Worm (Caenorhabditis elegans) whole organism, young adult: ENCODE data around the gene tth-1.

Experiments used
- B0261.1 ChIP-seq: sonication (generic microtip); optimal IDR thresholded peaks from 2 replicates; lab custom pipeline; 2016; ENCODE audit warnings: mild to moderate bottlenecking, missing genetic modification characterization, moderate library complexity, missing compliant biosample characterization
- B0336.3 ChIP-seq: fragments of 200-800 bp; sonication (Bioruptor generic); IDR thresholded peaks from 2 replicates; pipeline ENCODE4 v1.3.6; 2022; ENCODE audit warnings: missing genetic modification characterization, missing compliant biosample characterization
- D2030.7 ChIP-seq: fragments of 200-800 bp; sonication (Bioruptor generic); IDR thresholded peaks from 2 replicates; pipeline ENCODE4 v1.3.6; 2022; ENCODE audit warnings: missing genetic modification reagents, missing genetic modification characterization, missing compliant biosample characterization
- F23B12.7 ChIP-seq: sonication (generic microtip); optimal IDR thresholded peaks from 2 replicates; lab custom pipeline; 2017; ENCODE audit warnings: missing genetic modification characterization, mild to moderate bottlenecking, missing compliant biosample characterization, antibody characterized with exemption, moderate library complexity; ENCODE audit not compliant: insufficient read depth
- F33H1.4 ChIP-seq: fragments of 200-800 bp; sonication (Bioruptor generic); IDR thresholded peaks from 2 replicates; pipeline ENCODE4 v1.3.6; 2022; ENCODE audit warnings: missing genetic modification reagents, missing genetic modification characterization, missing compliant biosample characterization
- F39B2.1 ChIP-seq: fragments of 200-800 bp; sonication (Bioruptor generic); IDR thresholded peaks from 2 replicates; pipeline ENCODE4 v1.3.6; 2022; ENCODE audit warnings: missing genetic modification reagents, missing genetic modification characterization, missing compliant biosample characterization
- F57C9.4 ChIP-seq: sonication (generic microtip); optimal IDR thresholded peaks from 2 replicates; lab custom pipeline; 2017; ENCODE audit warnings: mild to moderate bottlenecking, missing genetic modification characterization, missing compliant biosample characterization
- K11D2.4 ChIP-seq: fragments of 200-800 bp; sonication (Bioruptor generic); IDR thresholded peaks from 2 replicates; pipeline ENCODE4 v1.3.6; 2022; ENCODE audit warnings: missing genetic modification reagents, missing genetic modification characterization, missing compliant biosample characterization
- Y53G8AR.9 ChIP-seq: fragments of 200-800 bp; sonication (Bioruptor generic); conservative IDR thresholded peaks from 2 replicates; pipeline ENCODE4 v1.3.6; 2022; ENCODE audit warnings: missing genetic modification reagents, missing genetic modification characterization, missing compliant biosample characterization
- Y56A3A.18 ChIP-seq: fragments of 200-800 bp; sonication (Bioruptor generic); IDR thresholded peaks from 2 replicates; pipeline ENCODE4 v1.3.6; 2022; ENCODE audit warnings: missing genetic modification reagents, missing genetic modification characterization, missing compliant biosample characterization
- Y67H2A.10 ChIP-seq: fragments of 200-800 bp; sonication (Bioruptor generic); conservative IDR thresholded peaks from 2 replicates; pipeline ENCODE4 v1.3.6; 2022; ENCODE audit warnings: missing genetic modification reagents, missing genetic modification characterization, missing compliant biosample characterization
- Y95B8A.8 ChIP-seq: fragments of 200-800 bp; sonication (Bioruptor generic); IDR thresholded peaks from 2 replicates; pipeline ENCODE4 v1.3.6; 2022; ENCODE audit warnings: missing genetic modification reagents, missing genetic modification characterization, missing compliant biosample characterization
- akir-1 ChIP-seq: fragments of 200-800 bp; sonication (Bioruptor generic); optimal IDR thresholded peaks from 2 replicates; lab custom pipeline; 2018; ENCODE audit warnings: mild to moderate bottlenecking, missing genetic modification characterization, moderate library complexity, missing compliant biosample characterization
- athp-1 ChIP-seq: sonication (generic microtip); optimal IDR thresholded peaks from 2 replicates; lab custom pipeline; 2017; ENCODE audit warnings: mild to moderate bottlenecking, missing genetic modification characterization, missing compliant biosample characterization
- ceh-40 ChIP-seq: fragments of 200-800 bp; sonication (Bioruptor generic); IDR thresholded peaks from 2 replicates; pipeline ENCODE4 v1.3.6; 2022; ENCODE audit warnings: missing genetic modification characterization, missing compliant biosample characterization
- ceh-79 ChIP-seq: sonication (generic microtip); optimal IDR thresholded peaks from 2 replicates; lab custom pipeline; 2017; ENCODE audit warnings: mild to moderate bottlenecking, missing genetic modification characterization, missing compliant biosample characterization
- die-1 ChIP-seq: sonication (generic microtip); optimal IDR thresholded peaks from 2 replicates; lab custom pipeline; 2016; ENCODE audit warnings: missing genotype, mild to moderate bottlenecking, missing genetic modification characterization, missing compliant biosample characterization
- dpff-1 ChIP-seq: sonication (generic microtip); optimal IDR thresholded peaks from 2 replicates; lab custom pipeline; 2017; ENCODE audit warnings: mild to moderate bottlenecking, missing genetic modification characterization, missing compliant biosample characterization
- efl-1 ChIP-seq: fragments of 150-350 bp; optimal IDR thresholded peaks from 2 replicates; lab custom pipeline; 2014; ENCODE audit warnings: missing biosample characterization, missing genetic modification reagents, missing genetic modification characterization
- fkh-3 ChIP-seq: sonication (generic microtip); optimal IDR thresholded peaks from 2 replicates; lab custom pipeline; 2016; ENCODE audit warnings: mild to moderate bottlenecking, missing genetic modification characterization, missing compliant biosample characterization
- him-1 ChIP-seq: sonication (generic microtip); optimal IDR thresholded peaks from 2 replicates; lab custom pipeline; 2016; ENCODE audit warnings: missing genotype, missing genetic modification reagents, missing genetic modification characterization, missing compliant biosample characterization
- hlh-26 ChIP-seq: fragments of 200-800 bp; sonication (Bioruptor generic); conservative IDR thresholded peaks from 2 replicates; pipeline ENCODE4 v1.3.6; 2022; ENCODE audit warnings: missing genetic modification reagents, missing genetic modification characterization, missing compliant biosample characterization
- hmg-1.2 ChIP-seq: fragments of 200-800 bp; sonication (Bioruptor generic); IDR thresholded peaks from 2 replicates; pipeline ENCODE4 v1.3.6; 2022; ENCODE audit warnings: missing genetic modification reagents, missing genetic modification characterization, missing compliant biosample characterization
- lin-26 ChIP-seq: fragments of 200-800 bp; sonication (Bioruptor generic); IDR thresholded peaks from 2 replicates; pipeline ENCODE4 v1.3.6; 2022; ENCODE audit warnings: missing genetic modification reagents, missing genetic modification characterization, missing compliant biosample characterization
- lsl-1 ChIP-seq: fragments of 200-800 bp; sonication (Bioruptor generic); optimal IDR thresholded peaks from 2 replicates; lab custom pipeline; 2018; ENCODE audit warnings: mild to moderate bottlenecking, missing genetic modification characterization, moderate library complexity, missing compliant biosample characterization
- nhr-120 ChIP-seq: fragments of 200-800 bp; sonication (Bioruptor generic); IDR thresholded peaks from 2 replicates; pipeline ENCODE4 v1.3.6; 2022; ENCODE audit warnings: missing genetic modification characterization, missing compliant biosample characterization
- nhr-27 ChIP-seq: fragments of 200-800 bp; sonication (Bioruptor generic); optimal IDR thresholded peaks from 2 replicates; lab custom pipeline; 2018; ENCODE audit warnings: mild to moderate bottlenecking, missing genetic modification characterization, moderate library complexity, missing compliant biosample characterization
- nhr-90 ChIP-seq: sonication (generic microtip); optimal IDR thresholded peaks from 2 replicates; lab custom pipeline; 2016; ENCODE audit warnings: missing genotype, mild to moderate bottlenecking, missing genetic modification characterization, missing compliant biosample characterization
- pbrm-1 ChIP-seq: fragments of 200-800 bp; sonication (Bioruptor generic); IDR thresholded peaks from 2 replicates; pipeline ENCODE4 v1.3.6; 2022; ENCODE audit warnings: missing genetic modification reagents, missing genetic modification characterization, missing compliant biosample characterization
- rcor-1 ChIP-seq: fragments of 200-800 bp; sonication (Bioruptor generic); IDR thresholded peaks from 2 replicates; pipeline ENCODE4 v1.3.6; 2022; ENCODE audit warnings: missing genetic modification reagents, missing genetic modification characterization, missing compliant biosample characterization
- rec-8 ChIP-seq, 2 experiments: sonication (generic microtip); optimal IDR thresholded peaks; 2 replicates each; lab custom pipeline; 2016; ENCODE audit warnings: mild to moderate bottlenecking in 2 of 2, missing genetic modification characterization in 2 of 2, missing genetic modification reagents in 2 of 2, missing genotype in 2 of 2, missing biosample characterization in 1 of 2, missing compliant biosample characterization in 1 of 2, moderate library complexity in 1 of 2
- repo-1 ChIP-seq: sonication (generic microtip); optimal IDR thresholded peaks from 2 replicates; lab custom pipeline; 2017; ENCODE audit warnings: mild to moderate bottlenecking, missing genetic modification characterization, missing compliant biosample characterization
- rpc-1 ChIP-seq, 2 experiments: fragments of 150-350 bp in 1 of 2; sonication (generic microtip) in 1 of 2; optimal IDR thresholded peaks; 2 replicates each; lab custom pipeline; 2014 to 2018; ENCODE audit warnings: missing biosample characterization in 1 of 2, missing genetic modification characterization in 1 of 2, missing genetic modification reagents in 1 of 2, missing genotype in 1 of 2
- sdz-38 ChIP-seq: sonication (generic microtip); optimal IDR thresholded peaks from 2 replicates; lab custom pipeline; 2016; ENCODE audit warnings: missing genotype, missing genetic modification characterization, missing compliant biosample characterization
- sea-2 ChIP-seq: fragments of 200-800 bp; sonication (Bioruptor generic); IDR thresholded peaks from 2 replicates; pipeline ENCODE4 v1.3.6; 2022; ENCODE audit warnings: missing genetic modification characterization, missing compliant biosample characterization
- snpc-1.3 ChIP-seq: sonication (generic microtip); optimal IDR thresholded peaks from 2 replicates; lab custom pipeline; 2017; ENCODE audit warnings: missing genetic modification characterization, mild to moderate bottlenecking, missing compliant biosample characterization, antibody characterized with exemption, moderate library complexity, missing genotype, missing genetic modification reagents; ENCODE audit not compliant: insufficient read depth
- snpc-3.4 ChIP-seq: sonication (generic microtip); optimal IDR thresholded peaks from 2 replicates; lab custom pipeline; 2017; ENCODE audit warnings: missing genetic modification characterization, mild to moderate bottlenecking, missing compliant biosample characterization, antibody characterized with exemption, moderate library complexity, missing genotype, missing genetic modification reagents
- snpc-4 ChIP-seq, 5 experiments: fragments of 150-350 bp in 1 of 5; sonication (generic microtip) in 4 of 5; optimal IDR thresholded peaks; 2 replicates each; lab custom pipeline; 2014 to 2018; ENCODE audit warnings: missing genetic modification characterization in 5 of 5, missing biosample characterization in 3 of 5, antibody characterized with exemption in 2 of 5, mild to moderate bottlenecking in 2 of 5, missing compliant biosample characterization in 2 of 5, missing genotype in 2 of 5, moderate library complexity in 2 of 5, missing genetic modification reagents in 1 of 5
- somi-1 ChIP-seq: fragments of 200-800 bp; sonication (Bioruptor generic); optimal IDR thresholded peaks from 2 replicates; lab custom pipeline; 2018; ENCODE audit warnings: mild to moderate bottlenecking, missing genetic modification characterization, missing compliant biosample characterization
- tbp1 ChIP-seq: fragments of 200-800 bp; sonication (Bioruptor generic); optimal IDR thresholded peaks from 2 replicates; lab custom pipeline; 2018; ENCODE audit warnings: mild to moderate bottlenecking, missing genetic modification characterization, missing compliant biosample characterization
- tlf-1 ChIP-seq: fragments of 200-800 bp; sonication (Bioruptor generic); optimal IDR thresholded peaks from 2 replicates; lab custom pipeline; 2018; ENCODE audit warnings: mild to moderate bottlenecking, missing genetic modification characterization, missing compliant biosample characterization
- ztf-18 ChIP-seq: sonication (generic microtip); optimal IDR thresholded peaks from 2 replicates; lab custom pipeline; 2016; ENCODE audit warnings: missing genotype, mild to moderate bottlenecking, missing genetic modification characterization, missing compliant biosample characterization
- ztf-25 ChIP-seq: fragments of 200-800 bp; sonication (Bioruptor generic); IDR thresholded peaks from 2 replicates; pipeline ENCODE4 v1.3.6; 2022; ENCODE audit warnings: missing genetic modification reagents, missing genetic modification characterization, missing compliant biosample characterization
- ztf-26 ChIP-seq: sonication (generic microtip); optimal IDR thresholded peaks from 2 replicates; lab custom pipeline; 2017; ENCODE audit warnings: missing genetic modification characterization, missing compliant biosample characterization
- ztf-28 ChIP-seq: fragments of 200-800 bp; sonication (Bioruptor generic); IDR thresholded peaks from 2 replicates; pipeline ENCODE4 v1.3.6; 2022; ENCODE audit warnings: missing genetic modification reagents, missing genetic modification characterization, missing compliant biosample characterization
- ztf-3 ChIP-seq: fragments of 200-800 bp; sonication (Bioruptor generic); optimal IDR thresholded peaks from 2 replicates; lab custom pipeline; 2018; ENCODE audit warnings: mild to moderate bottlenecking, missing genetic modification characterization, missing compliant biosample characterization

The tth-1 gene

ce11 chrX:8417727-8418126 is 5.8 kb downstream of the tth-1 start:
- TF ChIP-seq sea-2 (GFP tag; lab: Robert Waterston, UW) (no peak), dpff-1 (tag; lab: Kevin White, UChicago) (no peak), hmg-1.2 (peak; percentile 33; the same call in 1 of the 2 replicates), lin-26 (peak; percentile 77), hlh-26 (GFP tag; lab: Robert Waterston, UW) (no peak), fkh-3 (tag; lab: Kevin White, UChicago) (no peak), nhr-27 (tag; lab: Kevin White, UChicago) (no peak), Y56A3A.18 (GFP tag; lab: Robert Waterston, UW) (0 out of 2 replicates have a peak, but pooled peaks have one; percentile 35), akir-1 (no peak), K11D2.4 (GFP tag; lab: Robert Waterston, UW) (no peak), D2030.7 (GFP tag; lab: Robert Waterston, UW) (peak; percentile 60), tlf-1 (GFP tag; lab: Kevin White, UChicago) (no peak), tbp1 (GFP tag; lab: Kevin White, UChicago) (peak; percentile 86), ztf-25 (GFP tag; lab: Robert Waterston, UW) (no peak), ztf-28 (GFP tag; lab: Robert Waterston, UW) (no peak), F39B2.1 (GFP tag; lab: Robert Waterston, UW) (no peak), pbrm-1 (GFP tag; lab: Robert Waterston, UW) (peak; percentile 67; the same call in 1 of the 2 replicates), him-1 (tag; lab: Kevin White, UChicago) (peak; percentile 28), B0336.3 (no peak), F57C9.4 (tag; lab: Kevin White, UChicago) (no peak), B0261.1 (tag; lab: Kevin White, UChicago) (peak; percentile 65), snpc-4 (GFP tag; optimal IDR thresholded peaks at IDR 0.05; lab: Kevin White, UChicago) (no peak), snpc-4 (tag; optimal IDR thresholded peaks at IDR 0.05; lab: Kevin White, UChicago) (peak in 1 of 4 experiments; percentile 38), repo-1 (no peak), snpc-1.3 (peak; percentile 17), sdz-38 (no peak), Y67H2A.10 (GFP tag; lab: Robert Waterston, UW) (no peak), rpc-1 (optimal IDR thresholded peaks at IDR 0.05; lab: Kevin White, UChicago) (peak; percentile 66), rpc-1 (tag; optimal IDR thresholded peaks at IDR 0.05; lab: Kevin White, UChicago) (peak; percentile 82), lsl-1 (GFP tag; lab: Kevin White, UChicago) (no peak), Y53G8AR.9 (GFP tag; lab: Robert Waterston, UW) (0 out of 2 replicates have a peak, but pooled peaks have one; percentile 38), nhr-90 (tag; lab: Kevin White, UChicago) (peak; percentile 37), die-1 (tag; lab: Kevin White, UChicago) (peak; percentile 35)
- TF ChIP-seq, all 124 proteins: peak for 14

- TF ChIP-seq Y95B8A.8 (GFP tag; lab: Robert Waterston, UW) (no peak), nhr-120 (no peak), him-1 (tag; lab: Kevin White, UChicago) (no peak), Y53G8AR.9 (GFP tag; lab: Robert Waterston, UW) (no peak), ceh-79 (no peak), F23B12.7 (tag; lab: Kevin White, UChicago) (no peak), snpc-3.4 (tag; lab: Kevin White, UChicago) (no peak), athp-1 (tag; lab: Kevin White, UChicago) (no peak), F33H1.4 (GFP tag; lab: Robert Waterston, UW) (no peak), rcor-1 (GFP tag; lab: Robert Waterston, UW) (no peak), ztf-3 (GFP tag; lab: Kevin White, UChicago) (no peak), hlh-26 (GFP tag; lab: Robert Waterston, UW) (no peak), ceh-40 (GFP tag; lab: Robert Waterston, UW) (no peak), Y67H2A.10 (GFP tag; lab: Robert Waterston, UW) (no peak), efl-1 (GFP tag; lab: Kevin White, UChicago) (no peak), somi-1 (GFP tag; lab: Kevin White, UChicago) (no peak), ztf-18 (tag; lab: Kevin White, UChicago) (no peak), ztf-26 (tag; lab: Kevin White, UChicago) (no peak), rec-8 (tag; optimal IDR thresholded peaks at IDR 0.05; lab: Kevin White, UChicago) (no peak)
Observed at ce11 chrX:8416819-8417218, 6.7 kb downstream of the tth-1 start, which contains the start of gene ced-8. Gene ced-8, minus strand, starts transcription at chrX:8416919.
